Fruit fly (Drosophila melanogaster) whole organism, prepupa: Measurements from ENCODE around the gene Shaw.

Experiments
- CG10631 ChIP-seq: fragments of 200-800 bp; sonication (Bioruptor generic); optimal IDR thresholded peaks from 2 replicates; lab custom pipeline; 2016; ENCODE audit warnings: missing biosample characterization, missing genetic modification characterization
- CG8319 ChIP-seq: fragments of 200-800 bp; sonication (Bioruptor generic); optimal IDR thresholded peaks from 3 replicates; lab custom pipeline; 2016; ENCODE audit warnings: missing biosample characterization, missing genetic modification characterization
- OdsH ChIP-seq: fragments of 200-800 bp; sonication (Bioruptor generic); optimal IDR thresholded peaks from 3 replicates; lab custom pipeline; 2016; ENCODE audit warnings: missing biosample characterization, missing genetic modification characterization
- Smox ChIP-seq: fragments of 200-800 bp; sonication (Bioruptor generic); optimal IDR thresholded peaks from 3 replicates; lab custom pipeline; 2016; ENCODE audit warnings: missing biosample characterization, missing genetic modification characterization

DNA sequence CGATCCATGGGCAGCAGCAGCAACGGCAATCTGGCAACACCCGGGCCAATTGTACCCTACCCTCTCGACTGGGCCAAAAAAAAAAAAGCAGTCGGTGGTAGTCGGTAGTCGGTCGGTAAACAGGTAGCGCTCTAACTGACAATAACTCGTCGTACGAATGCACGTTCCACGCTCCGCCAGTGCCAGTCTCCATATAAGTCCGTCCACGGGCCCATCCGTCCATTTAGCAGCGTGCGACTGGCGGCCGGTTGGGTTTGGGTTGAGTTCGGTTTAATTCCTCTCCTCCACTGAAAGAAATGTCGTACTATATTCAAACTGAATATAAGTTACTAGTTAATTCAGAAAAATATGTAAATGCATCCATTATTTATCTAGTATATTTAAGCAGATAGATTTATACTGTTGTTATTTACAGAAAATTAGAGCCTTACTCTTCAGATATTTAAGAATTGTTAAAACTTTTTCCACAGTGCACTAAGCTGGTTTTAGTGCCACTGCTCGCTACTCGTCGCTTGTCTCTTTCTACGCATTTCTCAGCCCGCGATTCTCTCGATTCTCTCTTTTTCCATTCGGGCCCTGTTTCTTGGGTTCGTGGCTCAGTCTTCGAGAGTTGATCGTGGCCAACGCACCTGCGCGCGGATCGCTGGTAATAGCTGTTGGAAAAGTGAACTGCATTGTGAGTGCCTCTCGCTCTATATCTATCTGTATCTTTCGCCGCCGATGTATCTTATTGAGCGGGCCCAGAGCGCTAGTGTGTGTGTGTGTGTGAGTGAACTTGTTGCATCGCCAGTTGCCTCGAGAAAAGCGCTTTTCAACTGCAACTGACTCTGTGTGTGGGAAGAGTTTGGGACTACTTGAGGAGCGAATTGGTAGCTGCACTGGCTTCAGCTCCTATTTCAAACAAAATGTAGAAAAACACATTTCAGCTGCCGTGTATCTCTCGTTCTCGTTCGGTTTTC is 53.4 kb downstream of the Shaw start, which contains the start of gene bowl:
- TF ChIP-seq CG10631 (GFP tag; lab: Kevin White, UChicago): peak; percentile 98
- TF ChIP-seq Smox: peak; percentile 98
- TF ChIP-seq OdsH: peak; percentile 99
- peak; percentile 91 for TF ChIP-seq CG8319 (GFP tag; lab: Kevin White, UChicago)
